Fruit fly (Drosophila melanogaster): Measurements from ENCODE around the gene nej.
A peak's percentile ranks its signal among the peaks of the same experiment; 100 is the strongest.

Gene nej

DNA sequence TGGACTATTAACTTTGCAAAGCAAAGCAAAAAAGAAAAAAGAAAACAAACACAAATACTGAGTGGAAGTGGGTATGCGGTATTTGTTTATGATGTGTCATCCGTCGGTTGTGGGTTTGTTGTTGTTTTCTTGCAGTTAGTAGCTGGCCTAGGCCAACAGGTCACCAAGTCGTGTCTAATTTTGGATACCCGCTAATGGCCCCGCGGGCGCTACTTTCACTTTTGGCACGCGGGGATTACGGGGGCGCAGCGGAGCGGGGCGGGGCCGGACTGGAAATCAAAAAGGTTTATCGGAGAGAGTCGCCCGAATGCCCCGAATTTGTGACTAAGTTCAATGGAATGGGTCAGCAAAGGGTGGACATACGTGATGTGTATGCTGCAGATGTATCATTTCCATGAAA is 39.8 kb downstream of the nej start:
- TF ChIP-seq CG1620 (GFP tag; optimal IDR thresholded peaks at IDR 0.05) (no peak), CG7101 (tag; optimal IDR thresholded peaks at IDR 0.05) (no peak), Clk (GFP tag; optimal IDR thresholded peaks at IDR 0.05) (no peak), CG12768 (GFP tag; optimal IDR thresholded peaks at IDR 0.05) (no peak), CG5204 (GFP tag; optimal IDR thresholded peaks at IDR 0.05) (no peak), ovo (GFP tag; optimal IDR thresholded peaks at IDR 0.05) (no peak), CG7045 (GFP tag; optimal IDR thresholded peaks at IDR 0.05) (no peak), toe (GFP tag; optimal IDR thresholded peaks at IDR 0.05) (no peak), cic (GFP tag; optimal IDR thresholded peaks at IDR 0.05) (no peak), CG14711 (tag; optimal IDR thresholded peaks at IDR 0.05) (no peak), cnc (optimal IDR thresholded peaks at IDR 0.05) (no peak), pad (GFP tag; optimal IDR thresholded peaks at IDR 0.05) (no peak), Mnt (GFP tag; optimal IDR thresholded peaks at IDR 0.05) (no peak), CG11617 (GFP tag; optimal IDR thresholded peaks at IDR 0.05) (no peak), kay (GFP tag; ENCODE audit: borderline replicate concordance) (no peak), Crg-1 (GFP tag; optimal IDR thresholded peaks at IDR 0.05) (no peak)

DNA sequence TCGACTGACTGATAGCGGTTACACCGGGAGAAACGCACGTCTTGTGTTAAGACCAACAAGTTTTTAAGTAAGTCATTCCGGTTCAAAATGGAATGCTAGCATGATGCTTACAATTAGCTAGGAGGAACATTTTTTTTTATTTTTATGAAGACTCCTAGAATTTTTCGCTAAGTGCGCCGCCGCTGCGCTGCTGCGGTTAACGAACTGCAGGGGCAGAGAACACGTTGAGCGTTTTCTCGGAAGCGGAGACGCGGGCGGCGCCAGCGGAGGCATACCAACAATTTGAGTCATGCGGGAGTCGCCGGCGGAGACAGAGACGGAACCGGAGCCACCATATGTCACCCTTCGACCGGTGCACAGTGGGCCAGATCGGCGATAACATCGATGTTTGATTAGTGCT is 40.8 kb downstream of the nej start:
- peak; percentile 96 for TF ChIP-seq Crg-1 (GFP tag; optimal IDR thresholded peaks at IDR 0.05)
- TF ChIP-seq Clk (GFP tag; optimal IDR thresholded peaks at IDR 0.05), result peak; percentile 95
- TF ChIP-seq kay (GFP tag; ENCODE audit: borderline replicate concordance), result peak; percentile 99
- TF ChIP-seq Mnt (GFP tag; optimal IDR thresholded peaks at IDR 0.05), result peak; percentile 96
- peak; percentile 99 for TF ChIP-seq bab1 (GFP tag; optimal IDR thresholded peaks at IDR 0.05)
- TF ChIP-seq CG14711 (tag; optimal IDR thresholded peaks at IDR 0.05), result peak; percentile 94
- TF ChIP-seq CG12768 (GFP tag; optimal IDR thresholded peaks at IDR 0.05), result peak; percentile 98
- TF ChIP-seq CG7045 (GFP tag; optimal IDR thresholded peaks at IDR 0.05), result peak; percentile 97
- peak; percentile 94 for TF ChIP-seq tj (GFP tag; optimal IDR thresholded peaks at IDR 0.05)
- TF ChIP-seq CG5204 (GFP tag; optimal IDR thresholded peaks at IDR 0.05), result peak; percentile 95
- TF ChIP-seq CG1620 (GFP tag; optimal IDR thresholded peaks at IDR 0.05), result peak; percentile 99
- TF ChIP-seq CG33017 (tag; optimal IDR thresholded peaks at IDR 0.05), result peak; percentile 95
- peak; percentile 98 for TF ChIP-seq CG11617 (GFP tag; optimal IDR thresholded peaks at IDR 0.05)
- peak; percentile 99 for TF ChIP-seq CG7101 (tag; optimal IDR thresholded peaks at IDR 0.05)
- TF ChIP-seq toe (GFP tag; optimal IDR thresholded peaks at IDR 0.05), result peak; percentile 95
- TF ChIP-seq cic (GFP tag; optimal IDR thresholded peaks at IDR 0.05), result peak; percentile 88
- TF ChIP-seq cnc (optimal IDR thresholded peaks at IDR 0.05), result no peak
- peak; percentile 94 for TF ChIP-seq pad (GFP tag; optimal IDR thresholded peaks at IDR 0.05)
- peak; percentile 88 for TF ChIP-seq ovo (GFP tag; optimal IDR thresholded peaks at IDR 0.05)
- peak; percentile 99 for TF ChIP-seq Hr96 (GFP tag; optimal IDR thresholded peaks at IDR 0.05)

DNA sequence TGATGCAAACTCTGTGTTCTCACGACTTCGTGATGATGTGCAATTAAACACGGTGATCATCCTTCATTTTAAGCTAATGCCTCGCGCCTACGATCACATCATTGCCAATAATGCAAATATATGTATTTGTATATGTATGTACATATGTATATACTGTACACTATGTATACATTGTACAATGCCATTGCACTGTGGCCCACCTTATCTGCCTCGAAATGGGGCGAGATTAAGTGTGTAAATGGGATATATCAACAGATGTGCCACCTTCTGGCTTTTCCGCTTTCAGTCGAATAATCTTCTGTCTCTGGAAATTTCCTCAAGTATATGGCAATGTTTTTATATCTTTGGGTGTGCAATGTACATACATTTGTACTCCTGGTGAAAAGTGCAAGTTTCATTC is 42.0 kb downstream of the nej start:
- TF ChIP-seq kay (GFP tag; ENCODE audit: borderline replicate concordance) (peak; percentile 41), Mnt (GFP tag; optimal IDR thresholded peaks at IDR 0.05) (no peak), pad (GFP tag; optimal IDR thresholded peaks at IDR 0.05) (peak; percentile 0), cnc (optimal IDR thresholded peaks at IDR 0.05) (no peak)

DNA sequence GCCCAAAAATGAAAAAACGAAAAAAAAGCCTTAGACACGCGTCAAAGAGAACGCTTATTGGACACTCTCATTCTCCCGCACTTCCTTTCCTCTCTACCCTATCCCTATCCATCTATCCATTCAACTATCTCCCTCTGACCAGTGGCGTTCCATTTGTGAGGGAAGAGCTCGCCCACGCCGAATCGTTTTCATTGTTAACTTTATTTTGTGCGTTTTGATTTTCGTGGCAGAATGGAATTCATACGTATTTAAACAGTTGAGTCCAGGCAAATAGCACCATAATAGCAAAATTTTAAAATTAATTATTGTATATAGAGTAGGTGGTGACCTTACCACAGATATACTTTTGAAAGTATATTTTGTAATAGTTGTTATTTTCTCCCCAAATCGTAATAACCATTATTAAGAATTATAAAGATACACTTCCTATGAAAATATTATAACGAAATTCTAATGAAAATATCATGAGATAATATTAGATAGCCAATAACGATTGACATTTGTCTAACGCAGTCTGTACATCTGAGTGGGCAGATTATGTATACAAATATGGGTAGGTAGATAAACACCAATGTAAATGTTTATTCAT is 45.6 kb downstream of the nej start:
- TF ChIP-seq CG7045 (GFP tag; optimal IDR thresholded peaks at IDR 0.05) (no peak), CG14711 (tag; optimal IDR thresholded peaks at IDR 0.05) (peak; percentile 27), CG7101 (tag; optimal IDR thresholded peaks at IDR 0.05) (peak; percentile 64), cic (GFP tag; optimal IDR thresholded peaks at IDR 0.05) (no peak), CG33017 (tag; optimal IDR thresholded peaks at IDR 0.05) (no peak)

DNA sequence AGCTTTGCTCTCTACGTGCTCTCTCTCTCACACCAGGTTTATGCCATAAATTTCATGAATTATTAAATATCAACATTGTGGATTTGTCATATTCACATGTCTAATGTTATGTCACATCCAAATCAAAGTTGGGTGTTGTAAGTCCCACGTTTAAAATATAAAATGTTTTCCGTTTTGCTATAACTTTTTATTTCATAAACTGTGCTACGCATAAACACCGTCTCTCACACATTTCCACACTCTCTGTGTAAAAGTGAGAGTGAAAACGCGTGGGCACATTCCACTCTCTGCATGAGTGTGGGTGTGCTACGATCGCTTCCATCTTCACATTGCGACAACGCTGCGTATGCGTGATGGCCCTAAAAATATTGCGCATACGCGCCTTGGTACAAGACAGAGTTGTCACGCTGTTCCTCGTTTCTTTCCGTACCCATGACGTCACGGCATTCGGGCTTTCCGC is 46.1 kb downstream of the nej start:
- TF ChIP-seq CG7101 (tag; optimal IDR thresholded peaks at IDR 0.05), result peak; percentile 99
- peak; percentile 92 for TF ChIP-seq toe (GFP tag; optimal IDR thresholded peaks at IDR 0.05)
- no peak for TF ChIP-seq cnc (optimal IDR thresholded peaks at IDR 0.05)
- peak; percentile 89 for TF ChIP-seq pad (GFP tag; optimal IDR thresholded peaks at IDR 0.05)
- peak; percentile 92 for TF ChIP-seq tj (GFP tag; optimal IDR thresholded peaks at IDR 0.05)
- peak; percentile 85 for TF ChIP-seq cic (GFP tag; optimal IDR thresholded peaks at IDR 0.05)
- TF ChIP-seq CG5204 (GFP tag; optimal IDR thresholded peaks at IDR 0.05), result peak; percentile 96
- peak; percentile 93 for TF ChIP-seq Mnt (GFP tag; optimal IDR thresholded peaks at IDR 0.05)
- TF ChIP-seq CG14711 (tag; optimal IDR thresholded peaks at IDR 0.05), result peak; percentile 97
- peak; percentile 99 for TF ChIP-seq CG33017 (tag; optimal IDR thresholded peaks at IDR 0.05)
- peak; percentile 96 for TF ChIP-seq CG7045 (GFP tag; optimal IDR thresholded peaks at IDR 0.05)
- TF ChIP-seq CG12768 (GFP tag; optimal IDR thresholded peaks at IDR 0.05), result peak; percentile 97
- TF ChIP-seq ovo (GFP tag; optimal IDR thresholded peaks at IDR 0.05), result peak; percentile 88
- TF ChIP-seq Crg-1 (GFP tag; optimal IDR thresholded peaks at IDR 0.05), result peak; percentile 94
- TF ChIP-seq kay (GFP tag; ENCODE audit: borderline replicate concordance), result peak; percentile 98
- peak; percentile 95 for TF ChIP-seq CG1620 (GFP tag; optimal IDR thresholded peaks at IDR 0.05)
- peak; percentile 98 for TF ChIP-seq Hr96 (GFP tag; optimal IDR thresholded peaks at IDR 0.05)
- TF ChIP-seq CG11617 (GFP tag; optimal IDR thresholded peaks at IDR 0.05), result peak; percentile 99
- peak; percentile 99 for TF ChIP-seq bab1 (GFP tag; optimal IDR thresholded peaks at IDR 0.05)
- peak; percentile 86 for TF ChIP-seq Clk (GFP tag; optimal IDR thresholded peaks at IDR 0.05)

DNA sequence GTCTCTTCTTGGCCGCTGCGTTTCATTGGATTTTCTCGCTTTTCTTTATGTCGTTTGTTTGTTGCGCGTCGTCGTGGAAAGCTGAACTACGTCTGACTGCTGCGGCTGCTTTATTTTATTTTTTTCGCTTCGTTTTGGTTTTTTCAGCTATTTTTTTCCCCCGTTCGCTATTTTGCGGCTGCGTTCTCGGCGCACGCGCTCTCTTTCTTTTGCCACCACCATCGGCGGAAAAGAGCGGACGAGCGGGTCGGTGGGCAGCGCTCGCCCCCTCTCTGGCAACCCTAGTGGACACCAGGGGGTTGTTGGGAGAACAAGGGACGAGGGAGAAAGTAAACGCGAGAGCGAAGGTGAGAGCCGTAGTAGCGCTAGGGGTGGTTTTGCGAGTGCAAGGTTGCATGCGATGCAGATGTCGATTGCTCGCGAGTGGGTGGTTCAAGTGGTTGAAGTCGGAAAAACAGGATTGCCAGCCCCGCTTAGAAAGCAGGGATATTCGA is 47.9 kb downstream of the nej start:
- TF ChIP-seq Crg-1 (GFP tag; optimal IDR thresholded peaks at IDR 0.05) (no peak), CG12768 (GFP tag; optimal IDR thresholded peaks at IDR 0.05) (no peak), Clk (GFP tag; optimal IDR thresholded peaks at IDR 0.05) (peak; percentile 1), CG14711 (tag; optimal IDR thresholded peaks at IDR 0.05) (peak; percentile 68), cnc (optimal IDR thresholded peaks at IDR 0.05) (no peak), tj (GFP tag; optimal IDR thresholded peaks at IDR 0.05) (peak; percentile 57), Mnt (GFP tag; optimal IDR thresholded peaks at IDR 0.05) (peak; percentile 13)
